Worm (Caenorhabditis elegans): ENCODE measurements around the gene F53F4.16.

F53F4.16 gene

ce11 chrV:13608486-13608885 is 13.1 kb downstream of the F53F4.16 start (continued):
- TF ChIP-seq mxl-3 (GFP tag; optimal IDR thresholded peaks at IDR 0.05), result peak; percentile 22
- no peak for TF ChIP-seq aly-2 (tag; optimal IDR thresholded peaks at IDR 0.05)
- no peak for TF ChIP-seq daf-16 (GFP tag; optimal IDR thresholded peaks at IDR 0.05)
- no peak for TF ChIP-seq daf-16 (tag; optimal IDR thresholded peaks at IDR 0.05)
- TF ChIP-seq ceh-32 (tag; optimal IDR thresholded peaks at IDR 0.05; ENCODE audit: poor library complexity), result no peak
- TF ChIP-seq T20F7.1 (GFP tag; optimal IDR thresholded peaks at IDR 0.05), result no peak
- TF ChIP-seq ceh-28 (tag; optimal IDR thresholded peaks at IDR 0.05), result no peak
- no peak for TF ChIP-seq ama-1 (optimal IDR thresholded peaks at IDR 0.05)
- no peak for TF ChIP-seq nhr-76 (tag; optimal IDR thresholded peaks at IDR 0.05)
- TF ChIP-seq unc-130 (GFP tag; optimal IDR thresholded peaks at IDR 0.05), result no peak
- TF ChIP-seq lin-38 (GFP tag; IDR thresholded peaks at IDR 0.05), result no peak
- TF ChIP-seq nhr-48 (tag; optimal IDR thresholded peaks at IDR 0.05), result peak; percentile 53
- no peak for TF ChIP-seq snpc-1.2 (GFP tag; IDR thresholded peaks at IDR 0.05)
- TF ChIP-seq lir-3 (tag; optimal IDR thresholded peaks at IDR 0.05), result no peak
- no peak for TF ChIP-seq hmg-1.1 (GFP tag; IDR thresholded peaks at IDR 0.05)

DNA sequence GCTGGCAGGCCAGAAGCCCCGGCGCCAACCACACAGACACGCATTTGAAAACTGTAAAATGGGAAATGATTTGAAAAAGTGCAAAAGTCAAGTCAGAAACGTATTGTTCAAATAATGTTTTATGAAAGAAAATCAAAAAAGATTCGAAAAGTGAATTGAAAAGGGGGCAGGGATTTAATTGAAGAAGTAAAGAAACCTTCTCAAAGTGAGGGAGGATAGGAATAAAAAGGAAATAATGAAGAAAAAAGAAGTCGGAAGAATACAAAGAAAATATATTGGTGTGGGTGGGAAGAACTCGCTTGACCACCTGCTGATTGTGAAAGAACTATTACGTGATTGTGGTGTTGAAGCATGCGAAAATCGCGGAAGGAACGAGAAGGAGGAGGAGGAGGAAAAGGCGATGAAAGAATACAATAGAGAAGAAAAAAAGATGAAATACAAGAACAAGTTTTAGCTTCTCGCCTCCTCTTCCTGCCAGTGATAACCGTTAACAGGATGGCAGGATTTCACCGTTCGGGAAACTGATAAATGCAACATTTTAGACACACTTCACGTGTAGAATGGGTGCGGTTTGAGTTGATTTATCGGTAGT is 14.9 kb downstream of the F53F4.16 start, which contains the start of gene fmo-4:
TSS of gene fmo-4 (minus strand) at position 51 of the 592 bp plus-strand sequence.
- TF ChIP-seq nhr-10 (tag; optimal IDR thresholded peaks at IDR 0.05), result no peak
- TF ChIP-seq hif-1 (tag; optimal IDR thresholded peaks at IDR 0.05), result peak in 1 of 2 experiments; percentile 22
- TF ChIP-seq Y75B8A.6 (GFP tag; IDR thresholded peaks at IDR 0.05), result no peak
- TF ChIP-seq nhr-48 (tag; optimal IDR thresholded peaks at IDR 0.05), result peak; percentile 77
- TF ChIP-seq mxl-3 (GFP tag; optimal IDR thresholded peaks at IDR 0.05), result peak; percentile 9
- peak; percentile 12 for TF ChIP-seq nhr-28 (tag; optimal IDR thresholded peaks at IDR 0.05)
- TF ChIP-seq aha-1 (tag), result peak; percentile 44
- peak in 1 of 2 experiments; percentile 54 for TF ChIP-seq mdl-1 (tag; optimal IDR thresholded peaks at IDR 0.05)
- peak; percentile 79 for TF ChIP-seq hlh-11 (tag; optimal IDR thresholded peaks at IDR 0.05)
- no peak for TF ChIP-seq saeg-2 (GFP tag; IDR thresholded peaks at IDR 0.05)
- peak in 1 of 2 experiments; percentile 58 for TF ChIP-seq unc-62 (GFP tag; optimal IDR thresholded peaks at IDR 0.05 in 1 of 2)
- no peak for TF ChIP-seq unc-62 (tag; optimal IDR thresholded peaks at IDR 0.05)

ce11 chrV:13600882-13601281 is 20.7 kb downstream of the F53F4.16 start, which contains the start of gene rdy-2:
TSS of gene rdy-2 (minus strand) at chrV:13600982.
- TF ChIP-seq mes-2 (tag; optimal IDR thresholded peaks at IDR 0.05; ENCODE audit: poor library complexity, severe bottlenecking) (no peak), dmd-8 (GFP tag; IDR thresholded peaks at IDR 0.05) (no peak), ceh-62 (tag; optimal IDR thresholded peaks at IDR 0.05) (no peak), Y75B8A.6 (GFP tag; IDR thresholded peaks at IDR 0.05) (no peak), egl-43 (GFP tag; IDR thresholded peaks at IDR 0.05) (no peak), ZK546.5 (tag; optimal IDR thresholded peaks at IDR 0.05) (no peak), lin-39 (tag; optimal IDR thresholded peaks at IDR 0.05) (no peak), jun-1 (tag; optimal IDR thresholded peaks at IDR 0.05) (no peak), ceh-82 (tag; optimal IDR thresholded peaks at IDR 0.05) (no peak), nhr-28 (tag; optimal IDR thresholded peaks at IDR 0.05) (no peak), ceh-44 (GFP tag; IDR thresholded peaks at IDR 0.05) (no peak), duxl-1 (tag; optimal IDR thresholded peaks at IDR 0.05; ENCODE audit: poor library complexity) (no peak), nhr-25 (tag; optimal IDR thresholded peaks at IDR 0.05; ENCODE audit: borderline replicate concordance, insufficient read depth) (no peak), T26A8.4 (GFP tag; IDR thresholded peaks at IDR 0.05) (no peak), ceh-20 (GFP tag; IDR thresholded peaks at IDR 0.05) (no peak), dve-1 (tag; optimal IDR thresholded peaks at IDR 0.05; ENCODE audit: insufficient read depth) (no peak), zag-1 (tag; optimal IDR thresholded peaks at IDR 0.05) (no peak), nhr-111 (GFP tag; optimal IDR thresholded peaks at IDR 0.05) (no peak), nhr-77 (tag; optimal IDR thresholded peaks at IDR 0.05) (no peak), lir-3 (tag; optimal IDR thresholded peaks at IDR 0.05) (no peak)
